Worm (Caenorhabditis elegans): ENCODE results near the gene R10D12.10.

The R10D12.10 gene

DNA sequence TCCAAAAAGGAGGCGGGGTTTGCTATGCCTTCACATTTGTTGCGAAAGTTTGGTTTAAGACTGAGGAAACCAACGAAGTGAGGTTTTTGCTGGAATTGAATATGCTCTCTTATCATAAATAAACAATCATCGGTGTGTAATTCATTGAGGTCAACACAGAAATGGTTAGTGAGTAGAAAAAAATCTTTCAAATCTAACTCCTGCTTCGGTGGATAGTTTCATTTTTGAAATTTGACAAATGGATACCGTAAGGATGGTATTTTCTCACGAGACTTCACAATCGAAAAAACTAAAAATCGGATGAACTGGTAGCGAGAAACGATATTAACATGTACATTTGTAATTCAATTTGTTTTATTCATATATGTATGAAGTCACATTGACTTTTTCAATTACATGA lies 22.7 kb upstream of the R10D12.10 start, which contains the start of gene eol-1:
TSS of gene eol-1 (minus strand) at position 101 of the 400 bp plus-strand sequence.
- TF ChIP-seq lin-39 (tag; optimal IDR thresholded peaks at IDR 0.05) (no peak), sma-3 (GFP tag; optimal IDR thresholded peaks at IDR 0.05) (no peak), aly-2 (tag; optimal IDR thresholded peaks at IDR 0.05) (no peak), nhr-25 (tag; optimal IDR thresholded peaks at IDR 0.05) (no peak), mab-5 (tag; optimal IDR thresholded peaks at IDR 0.05) (no peak), elt-1 (tag; optimal IDR thresholded peaks at IDR 0.05) (no peak), mbf-1 (tag; optimal IDR thresholded peaks at IDR 0.05) (no peak), F13H6.1 (tag; optimal IDR thresholded peaks at IDR 0.05) (no peak), crh-2 (tag; optimal IDR thresholded peaks at IDR 0.05) (no peak), ztf-1 (GFP tag; conservative IDR thresholded peaks at IDR 0.05) (no peak), dmd-4 (tag; optimal IDR thresholded peaks at IDR 0.05) (no peak), fos-1 (tag; optimal IDR thresholded peaks at IDR 0.05) (no peak), ztf-4 (tag; optimal IDR thresholded peaks at IDR 0.05) (no peak), mdl-1 (tag; optimal IDR thresholded peaks at IDR 0.05) (no peak), nhr-21 (tag; optimal IDR thresholded peaks at IDR 0.05) (no peak)

DNA sequence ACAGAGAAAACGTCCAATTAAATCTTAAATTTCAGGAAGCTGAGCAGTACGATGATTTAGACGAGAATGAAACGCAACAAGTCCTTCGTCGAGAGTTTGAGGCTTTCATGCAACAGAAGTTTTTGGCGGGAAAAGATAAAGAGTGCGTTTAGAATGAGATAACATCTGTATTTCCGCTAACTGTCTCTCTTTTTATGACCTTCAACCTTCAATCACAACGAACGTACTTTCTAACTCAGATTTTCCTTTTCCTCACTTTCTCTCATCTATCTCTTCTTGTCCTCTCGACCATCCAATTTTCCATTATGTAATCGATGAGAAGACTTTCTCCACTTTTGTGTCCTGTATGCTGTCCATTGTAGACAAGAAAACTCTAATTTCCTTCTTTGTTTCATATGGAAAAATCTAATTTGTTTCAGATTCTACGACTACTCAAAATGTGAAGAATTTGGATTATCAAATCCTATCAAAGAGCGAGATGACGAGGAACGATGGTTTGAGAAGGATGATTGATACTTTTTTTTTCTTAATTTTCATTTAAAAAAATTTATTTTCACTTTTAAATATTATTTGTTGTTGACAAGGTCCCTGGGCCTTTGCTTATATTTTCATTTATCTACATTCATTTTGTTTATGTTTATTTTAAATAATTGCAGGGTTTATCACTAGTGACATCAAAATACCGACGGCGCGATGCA lies 5.3 kb upstream of the R10D12.10 start, which contains the start of gene sao-1:
TSS of gene sao-1 (plus strand) at position 648 of the 698 bp plus-strand sequence.
- TF ChIP-seq blmp-1 (tag; optimal IDR thresholded peaks at IDR 0.05; ENCODE audit: insufficient read depth) (peak; percentile 98), skn-1 (tag; optimal IDR thresholded peaks at IDR 0.05) (no peak), sma-9 (GFP tag; optimal IDR thresholded peaks at IDR 0.05) (peak; percentile 13), sma-9 (tag; optimal IDR thresholded peaks at IDR 0.05) (no peak), ztf-11 (tag; optimal IDR thresholded peaks at IDR 0.05) (no peak)

ce11 chrV:13961927-13962419 lies 3.8 kb upstream of the R10D12.10 start, which contains the start of the genes algn-13 and R10D12.13:
TSS of gene algn-13 (minus strand) at chrV:13961977.
TSS of gene R10D12.13 (plus strand) at chrV:13962417.
- peak; percentile 52 for TF ChIP-seq lin-13 (GFP tag; optimal IDR thresholded peaks at IDR 0.05)
- peak; percentile 55 for TF ChIP-seq nhr-129 (tag; optimal IDR thresholded peaks at IDR 0.05)
- no peak for TF ChIP-seq elt-1 (tag; optimal IDR thresholded peaks at IDR 0.05)
- TF ChIP-seq ceh-16 (tag; optimal IDR thresholded peaks at IDR 0.05): no peak
- no peak for TF ChIP-seq ztf-11 (tag; optimal IDR thresholded peaks at IDR 0.05)
- TF ChIP-seq unc-62 (GFP tag; optimal IDR thresholded peaks at IDR 0.05): no peak
- TF ChIP-seq mab-5 (tag; optimal IDR thresholded peaks at IDR 0.05): peak; percentile 56
- TF ChIP-seq C34F6.9 (tag; optimal IDR thresholded peaks at IDR 0.05): peak; percentile 37
- no peak for TF ChIP-seq alr-1 (tag; optimal IDR thresholded peaks at IDR 0.05)
- no peak for TF ChIP-seq nhr-237 (tag; optimal IDR thresholded peaks at IDR 0.05)
- no peak for TF ChIP-seq skn-1 (tag; optimal IDR thresholded peaks at IDR 0.05)
- TF ChIP-seq lsy-2 (tag; optimal IDR thresholded peaks at IDR 0.05): peak in 1 of 2 experiments; percentile 70
- TF ChIP-seq lin-11 (tag; optimal IDR thresholded peaks at IDR 0.05): peak; percentile 60
- TF ChIP-seq sma-3 (GFP tag; optimal IDR thresholded peaks at IDR 0.05): peak; percentile 48
- peak; percentile 70 for TF ChIP-seq sem-4 (tag; optimal IDR thresholded peaks at IDR 0.05)
- peak; percentile 78 for TF ChIP-seq unc-55 (GFP tag; optimal IDR thresholded peaks at IDR 0.05)
- TF ChIP-seq snpc-4 (tag; optimal IDR thresholded peaks at IDR 0.05): peak; percentile 30
- no peak for TF ChIP-seq unc-39 (tag; optimal IDR thresholded peaks at IDR 0.05)
- no peak for TF ChIP-seq egl-27 (tag; optimal IDR thresholded peaks at IDR 0.05)
- TF ChIP-seq nhr-77 (tag; optimal IDR thresholded peaks at IDR 0.05): no peak
- TF ChIP-seq peb-1 (tag; optimal IDR thresholded peaks at IDR 0.05): no peak
- peak; percentile 43 for TF ChIP-seq nhr-25 (tag; optimal IDR thresholded peaks at IDR 0.05)
- no peak for TF ChIP-seq lin-39 (tag; optimal IDR thresholded peaks at IDR 0.05)
- TF ChIP-seq sma-9 (GFP tag; optimal IDR thresholded peaks at IDR 0.05): peak; percentile 70
- TF ChIP-seq sma-9 (tag; optimal IDR thresholded peaks at IDR 0.05): no peak
- no peak for TF ChIP-seq fos-1 (tag; optimal IDR thresholded peaks at IDR 0.05)
- no peak for TF ChIP-seq nhr-21 (tag; optimal IDR thresholded peaks at IDR 0.05)
- TF ChIP-seq mbf-1 (tag; optimal IDR thresholded peaks at IDR 0.05): no peak
- no peak for TF ChIP-seq nhr-11 (tag; optimal IDR thresholded peaks at IDR 0.05)
- no peak for TF ChIP-seq R02D3.7 (tag; optimal IDR thresholded peaks at IDR 0.05)
- peak; percentile 64 for TF ChIP-seq F13H6.1 (tag; optimal IDR thresholded peaks at IDR 0.05)
- no peak for TF ChIP-seq ZK546.5 (tag; optimal IDR thresholded peaks at IDR 0.05)
- no peak for TF ChIP-seq ztf-1 (GFP tag; conservative IDR thresholded peaks at IDR 0.05)
- no peak for TF ChIP-seq ceh-82 (tag; optimal IDR thresholded peaks at IDR 0.05)
- TF ChIP-seq Y55F3AM.14 (GFP tag; optimal IDR thresholded peaks at IDR 0.05): no peak
- peak; percentile 74 for TF ChIP-seq gmeb-1 (tag; optimal IDR thresholded peaks at IDR 0.05)
- no peak for TF ChIP-seq dmd-4 (tag; optimal IDR thresholded peaks at IDR 0.05)
- no peak for TF ChIP-seq blmp-1 (tag; optimal IDR thresholded peaks at IDR 0.05; ENCODE audit: insufficient read depth)
- TF ChIP-seq aly-2 (tag; optimal IDR thresholded peaks at IDR 0.05): no peak
- no peak for TF ChIP-seq ama-1 (optimal IDR thresholded peaks at IDR 0.05)
- no peak for TF ChIP-seq nhr-6 (tag; optimal IDR thresholded peaks at IDR 0.05)
- no peak for TF ChIP-seq mdl-1 (tag; optimal IDR thresholded peaks at IDR 0.05)
- no peak for TF ChIP-seq crh-2 (tag; optimal IDR thresholded peaks at IDR 0.05)
- TF ChIP-seq ztf-4 (tag; optimal IDR thresholded peaks at IDR 0.05): peak; percentile 2
- no peak for TF ChIP-seq nhr-12 (tag; optimal IDR thresholded peaks at IDR 0.05)
